Fruit fly (Drosophila melanogaster): Measurements from ENCODE around the gene SAK.

The SAK gene

DNA sequence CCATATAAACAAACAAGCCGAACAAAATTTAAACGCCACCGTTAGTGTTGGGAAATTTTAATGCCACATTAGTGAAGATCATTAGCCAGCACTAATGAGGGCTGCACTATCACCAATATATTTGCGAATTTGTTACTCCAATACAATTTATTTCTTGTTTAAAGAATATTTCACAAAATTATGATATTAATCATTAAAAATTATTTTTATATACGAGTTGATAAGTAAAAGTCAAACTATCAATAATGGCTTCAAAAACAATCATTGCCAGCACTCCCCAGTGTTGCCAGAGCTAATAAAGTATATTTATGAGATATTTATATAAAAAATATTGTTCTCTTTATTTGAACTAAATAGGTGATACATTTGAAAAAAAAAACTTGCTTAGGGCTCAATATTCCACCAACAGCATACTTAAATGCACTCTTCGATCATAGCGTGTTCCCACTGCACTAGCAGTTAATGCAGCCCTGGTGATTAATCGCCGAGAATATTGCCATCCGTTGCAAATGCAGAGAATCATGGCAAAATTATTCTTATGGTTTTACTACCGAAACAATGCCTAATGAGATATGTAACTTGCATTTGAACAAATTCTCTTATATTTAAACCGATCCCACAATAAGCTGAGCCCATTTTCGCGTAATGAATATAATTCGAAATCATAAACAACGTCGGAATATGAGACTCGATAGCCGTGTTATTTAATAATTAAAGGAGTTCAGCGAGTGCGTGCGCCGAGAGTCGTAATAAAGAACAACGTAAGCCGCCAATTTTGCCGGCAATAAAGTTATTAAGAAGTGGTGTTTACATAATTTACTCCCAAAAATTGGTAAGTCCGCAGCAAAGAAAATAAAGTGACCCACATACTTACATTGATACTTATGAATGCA is at the start of gene SAK, which contains the start of gene Cdk12:
SAK (minus strand) TSS at position 65 of the 893 bp plus-strand sequence.
Cdk12 (plus strand) TSS at position 484 of the 893 bp plus-strand sequence.
- TF ChIP-seq psq (optimal IDR thresholded peaks at IDR 0.05) (no peak), insv (optimal IDR thresholded peaks at IDR 0.05) (no peak), ttk (optimal IDR thresholded peaks at IDR 0.05) (no peak), h (optimal IDR thresholded peaks at IDR 0.05) (no peak), Myc (optimal IDR thresholded peaks at IDR 0.05) (no peak), Sin3A (optimal IDR thresholded peaks at IDR 0.05) (no peak)

DNA sequence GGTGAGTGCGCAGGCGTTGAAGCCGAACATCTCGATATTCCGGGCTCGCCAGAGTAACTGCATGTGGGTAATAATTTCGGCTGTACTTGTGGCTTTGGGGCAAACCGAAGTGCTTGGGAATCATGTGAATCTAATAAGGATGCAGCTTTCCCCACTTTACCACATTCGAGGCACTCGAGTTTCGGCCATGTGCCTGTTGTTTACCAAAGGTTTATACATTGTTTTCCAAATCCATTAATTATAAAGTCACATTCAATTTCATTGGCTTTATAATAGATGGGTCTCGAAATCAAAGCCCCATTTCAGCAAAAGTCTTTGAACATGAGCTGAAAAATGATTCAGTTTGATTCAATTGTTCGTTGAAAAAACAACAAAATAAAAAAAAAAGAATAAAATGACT is 49.4 kb upstream of the SAK start, which contains the start of gene CG7634:
CG7634 (plus strand) TSS at position 301 of the 400 bp plus-strand sequence.
- no peak for TF ChIP-seq h (optimal IDR thresholded peaks at IDR 0.05)
- no peak for TF ChIP-seq Sin3A (optimal IDR thresholded peaks at IDR 0.05)

DNA sequence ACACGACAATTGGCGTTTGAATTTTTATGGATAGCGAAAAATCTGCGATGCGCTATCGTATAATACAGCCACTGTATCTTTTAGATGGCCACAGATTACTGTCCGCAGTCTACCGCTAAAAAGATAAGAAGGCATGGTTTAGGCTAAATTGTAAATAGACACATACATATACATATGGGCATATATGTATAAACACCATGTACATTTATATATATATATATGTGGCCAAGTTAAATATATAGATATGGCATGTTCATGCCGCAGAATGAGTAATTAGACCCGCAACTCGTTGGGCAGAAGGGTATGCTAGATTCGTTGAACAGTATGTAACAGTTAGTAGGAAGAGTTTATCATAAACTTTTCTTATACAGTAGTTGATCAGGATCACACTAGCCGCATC is 46.4 kb upstream of the SAK start, which contains the start of gene CapaR:
CapaR (minus strand) TSS at position 101 of the 400 bp plus-strand sequence.
- TF ChIP-seq ttk (optimal IDR thresholded peaks at IDR 0.05), result no peak
- TF ChIP-seq h (optimal IDR thresholded peaks at IDR 0.05), result no peak
- TF ChIP-seq Myc (optimal IDR thresholded peaks at IDR 0.05), result no peak
- no peak for TF ChIP-seq Sin3A (optimal IDR thresholded peaks at IDR 0.05)
- TF ChIP-seq psq (optimal IDR thresholded peaks at IDR 0.05), result no peak
- TF ChIP-seq insv (optimal IDR thresholded peaks at IDR 0.05), result no peak

DNA sequence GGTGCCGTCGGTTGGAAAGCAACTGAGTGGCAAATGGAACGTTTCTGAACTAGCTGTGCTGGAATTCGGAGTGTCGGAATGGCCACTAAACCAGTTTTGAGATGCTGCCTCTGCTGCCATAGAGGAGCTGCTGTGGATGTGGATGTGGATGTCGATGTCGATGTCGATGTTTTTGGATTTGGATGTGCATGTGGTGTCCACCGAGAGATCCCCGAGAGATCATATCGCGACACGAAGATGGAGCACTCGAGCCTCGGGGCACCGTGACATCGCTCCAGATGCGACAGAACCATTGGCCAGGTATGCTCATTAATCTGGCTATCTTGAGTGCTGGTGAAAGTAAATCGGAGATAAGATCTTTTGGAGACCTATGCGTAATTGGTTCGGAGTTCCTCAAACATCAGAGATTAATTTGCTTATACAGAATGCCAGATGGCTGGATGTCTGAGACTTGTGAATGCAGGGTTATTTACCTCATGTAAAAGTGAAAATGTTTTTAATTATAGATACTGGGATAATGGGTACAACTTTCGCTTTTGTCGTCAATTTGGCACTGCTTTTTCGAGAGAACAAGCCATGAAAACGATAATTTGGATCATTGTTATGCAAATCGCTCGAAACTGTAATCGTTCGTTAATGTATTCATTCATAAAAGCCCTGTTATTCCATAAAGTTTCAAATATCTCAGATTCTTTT is 42.6 kb upstream of the SAK start, which contains the start of gene CG7173:
CG7173 (minus strand) TSS at position 51 of the 696 bp plus-strand sequence.
- TF ChIP-seq ttk (optimal IDR thresholded peaks at IDR 0.05) (no peak), psq (optimal IDR thresholded peaks at IDR 0.05) (no peak), insv (optimal IDR thresholded peaks at IDR 0.05) (no peak), h (optimal IDR thresholded peaks at IDR 0.05) (no peak), Sin3A (optimal IDR thresholded peaks at IDR 0.05) (no peak), Myc (optimal IDR thresholded peaks at IDR 0.05) (no peak)

DNA sequence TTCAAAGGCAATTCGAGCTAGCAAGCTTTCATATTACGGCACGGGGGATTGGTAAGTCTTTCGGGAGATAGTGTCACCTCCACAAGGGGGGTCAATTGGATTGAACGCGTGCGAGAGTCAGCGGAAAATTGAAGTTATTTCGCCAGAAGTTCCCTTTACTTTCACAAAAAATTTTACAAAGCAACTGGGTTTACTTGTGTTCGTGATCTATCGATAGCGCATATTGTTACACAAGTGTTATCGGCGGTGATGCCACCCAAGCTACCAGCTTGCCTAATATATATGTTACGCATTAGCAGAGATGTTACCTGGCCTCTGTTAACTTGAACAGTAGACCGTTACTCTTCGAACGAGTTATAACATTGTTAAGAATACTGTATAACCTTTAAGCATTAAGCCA is 39.1 kb upstream of the SAK start, which contains the start of gene Wnk:
Wnk (minus strand) TSS at position 177 of the 400 bp plus-strand sequence.
- no peak for TF ChIP-seq h (optimal IDR thresholded peaks at IDR 0.05)
- TF ChIP-seq insv (optimal IDR thresholded peaks at IDR 0.05), result no peak
- TF ChIP-seq Myc (optimal IDR thresholded peaks at IDR 0.05), result no peak
- TF ChIP-seq ttk (optimal IDR thresholded peaks at IDR 0.05), result no peak
- TF ChIP-seq Sin3A (optimal IDR thresholded peaks at IDR 0.05), result no peak
- TF ChIP-seq psq (optimal IDR thresholded peaks at IDR 0.05), result no peak

DNA sequence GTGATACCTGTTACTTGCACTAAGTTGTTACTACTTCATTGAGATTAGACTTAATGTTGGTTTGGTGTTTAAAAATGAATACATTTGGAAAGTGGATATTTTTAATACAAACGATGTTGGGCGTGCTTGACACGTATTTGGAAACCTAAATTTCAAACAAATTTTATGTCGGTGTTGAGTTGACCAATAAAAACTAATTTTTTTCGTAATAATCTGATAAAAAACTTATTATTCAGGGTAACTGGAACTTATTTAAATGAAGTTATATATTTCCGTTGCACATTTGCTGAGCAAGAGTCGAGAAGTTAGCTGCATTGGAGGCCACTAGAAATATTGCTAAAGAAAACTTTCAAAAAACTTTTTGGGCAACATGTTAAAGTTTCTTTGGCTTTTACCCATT is 26.4 kb upstream of the SAK start, which contains the start of gene CG33290:
CG33290 (plus strand) TSS at position 301 of the 400 bp plus-strand sequence.
- TF ChIP-seq ttk (optimal IDR thresholded peaks at IDR 0.05) (no peak), psq (optimal IDR thresholded peaks at IDR 0.05) (no peak), Sin3A (optimal IDR thresholded peaks at IDR 0.05) (no peak), insv (optimal IDR thresholded peaks at IDR 0.05) (no peak), h (optimal IDR thresholded peaks at IDR 0.05) (no peak), Myc (optimal IDR thresholded peaks at IDR 0.05) (no peak)

DNA sequence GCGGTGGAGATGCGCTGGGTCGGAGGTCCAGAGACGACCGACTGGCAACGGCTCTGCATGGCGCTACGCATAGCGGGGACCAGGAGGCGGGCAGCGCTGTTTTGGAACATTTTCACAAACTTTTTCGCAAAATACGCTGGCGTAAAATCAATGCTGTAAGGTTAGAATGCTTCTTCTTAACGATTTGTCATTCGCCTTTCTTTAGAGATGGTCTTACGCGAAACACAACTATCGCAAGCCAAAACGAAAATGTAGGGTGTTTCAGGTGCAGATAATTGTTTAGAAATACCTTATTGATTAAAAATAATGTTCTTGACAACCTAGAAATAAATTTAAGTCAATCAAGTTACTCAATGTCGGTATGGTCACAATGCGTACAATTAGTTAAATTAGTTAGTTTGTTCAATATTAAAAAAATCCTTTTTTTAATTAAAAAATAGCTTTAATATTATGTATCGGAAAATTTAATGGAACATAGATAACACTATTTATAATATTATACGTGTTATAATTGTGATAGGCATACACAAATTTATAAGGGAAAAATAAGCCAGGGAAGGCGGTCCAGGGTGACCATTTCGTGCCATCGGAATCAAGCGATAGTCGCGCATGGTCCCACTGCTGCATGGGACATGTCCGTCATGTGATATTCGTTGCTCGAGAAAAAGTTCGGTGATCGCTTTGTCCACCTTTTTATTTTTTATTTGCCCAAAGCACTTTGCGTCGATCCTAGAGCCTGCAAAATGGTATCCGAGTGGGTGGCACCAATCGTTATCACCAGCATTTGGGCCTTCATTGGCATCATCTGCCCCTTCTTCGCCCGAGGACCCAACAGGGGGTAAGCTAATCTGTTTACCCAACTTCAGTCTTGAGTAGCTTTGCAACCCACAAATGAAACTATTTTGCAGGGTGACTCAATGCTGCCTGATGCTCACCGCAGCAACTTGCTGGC is 23.8 kb upstream of the SAK start, which contains the start of the genes COX8 and VhaM9.7-b:
COX8 (minus strand) TSS at position 203 of the 952 bp plus-strand sequence.
VhaM9.7-b (plus strand) TSS at position 618 of the 952 bp plus-strand sequence.
- TF ChIP-seq ttk (optimal IDR thresholded peaks at IDR 0.05) (no peak), h (optimal IDR thresholded peaks at IDR 0.05) (no peak), Sin3A (optimal IDR thresholded peaks at IDR 0.05) (no peak), insv (optimal IDR thresholded peaks at IDR 0.05) (no peak), psq (optimal IDR thresholded peaks at IDR 0.05) (no peak), Myc (optimal IDR thresholded peaks at IDR 0.05) (no peak)

DNA sequence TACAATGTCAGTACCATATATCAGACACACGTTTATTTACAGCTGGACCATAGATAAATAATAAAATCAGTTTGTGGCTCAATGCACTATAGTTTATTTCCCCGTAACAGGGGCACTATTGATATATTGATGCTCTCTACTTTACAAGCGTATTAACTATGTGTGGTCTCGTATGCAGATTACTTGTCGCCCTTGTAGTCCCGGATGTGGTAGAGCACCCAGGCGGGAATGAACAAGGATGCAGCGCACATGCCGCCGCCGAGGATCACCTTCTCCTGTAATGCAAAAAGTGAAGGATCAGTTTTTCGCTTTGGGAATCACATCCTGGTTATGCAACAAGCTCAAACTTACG is 23.2 kb upstream of the SAK start:
- TF ChIP-seq Myc (optimal IDR thresholded peaks at IDR 0.05) (no peak), ttk (optimal IDR thresholded peaks at IDR 0.05) (no peak), h (optimal IDR thresholded peaks at IDR 0.05) (no peak), psq (optimal IDR thresholded peaks at IDR 0.05) (no peak), insv (optimal IDR thresholded peaks at IDR 0.05) (no peak)

DNA sequence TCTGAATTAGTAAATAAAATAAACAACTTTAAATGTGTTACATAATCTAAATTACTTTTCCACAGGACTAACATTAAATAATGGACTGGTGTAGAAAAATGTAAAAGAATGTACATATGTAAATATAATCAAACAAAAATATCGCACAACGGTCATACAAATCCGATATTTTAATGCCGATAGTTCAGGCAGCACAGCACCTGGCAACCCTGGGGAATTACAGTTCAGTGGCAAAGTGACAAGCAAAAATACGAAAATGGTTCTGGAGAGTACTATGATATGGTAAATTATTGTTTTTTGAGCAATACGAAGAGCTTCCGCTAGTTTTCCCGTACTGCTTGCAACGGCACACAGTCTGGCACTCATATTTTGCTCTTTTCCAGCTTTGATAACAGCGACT is 21.2 kb upstream of the SAK start, which contains the start of gene Rpn10:
Rpn10 (plus strand) TSS at position 144 of the 400 bp plus-strand sequence.
- TF ChIP-seq insv (optimal IDR thresholded peaks at IDR 0.05) (no peak), h (optimal IDR thresholded peaks at IDR 0.05) (no peak), ttk (optimal IDR thresholded peaks at IDR 0.05) (no peak), Sin3A (optimal IDR thresholded peaks at IDR 0.05) (no peak), Myc (optimal IDR thresholded peaks at IDR 0.05) (no peak), psq (optimal IDR thresholded peaks at IDR 0.05) (no peak)

DNA sequence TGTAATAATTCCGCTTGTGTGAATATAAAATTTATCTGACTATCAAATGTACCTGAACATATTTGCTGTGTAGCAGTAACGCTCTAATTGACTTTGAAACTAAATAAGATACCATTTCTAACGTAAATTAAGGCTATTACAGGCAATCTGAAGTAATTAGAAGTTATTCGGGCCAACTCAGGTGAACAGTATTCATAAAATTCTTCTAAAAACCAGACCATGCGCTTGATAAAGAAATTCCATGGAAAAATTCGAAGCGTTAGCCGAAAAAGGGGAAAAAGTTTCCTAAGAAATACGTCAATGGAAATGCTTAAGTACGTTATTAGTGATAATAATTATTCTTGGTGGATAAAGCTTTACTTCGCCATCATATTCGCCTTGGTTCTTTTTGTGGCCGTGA is 18.7 kb upstream of the SAK start, which contains the start of gene ppk5:
ppk5 (plus strand) TSS at position 301 of the 400 bp plus-strand sequence.
- TF ChIP-seq h (optimal IDR thresholded peaks at IDR 0.05) (no peak), ttk (optimal IDR thresholded peaks at IDR 0.05) (no peak), Myc (optimal IDR thresholded peaks at IDR 0.05) (no peak), psq (optimal IDR thresholded peaks at IDR 0.05) (no peak), insv (optimal IDR thresholded peaks at IDR 0.05) (no peak), Sin3A (optimal IDR thresholded peaks at IDR 0.05) (no peak)

Data from Kc167 (cell line).